Fruit fly (Drosophila melanogaster) S2 (cell line): ENCODE data around the gene CG15034.

Source experiments
- CG8478 ChIP-seq: fragments of >200 bp; optimal IDR thresholded peaks from 2 replicates; lab custom pipeline; 2018
- CTCF ChIP-seq, 2 experiments: fragments of >200 bp; optimal IDR thresholded peaks; 2 replicates each; lab custom pipeline; 2018

dm6 chrX:7334801-7335176 lies 12.5 kb downstream of the CG15034 start:
- TF ChIP-seq CTCF (optimal IDR thresholded peaks at IDR 0.05; lab: Kevin White, UChicago) (no peak), CG8478 (no peak)
